Fruit fly (Drosophila melanogaster) whole organism, pupa: ENCODE data around the gene Hnf4.

Source experiments
- CG10348 ChIP-seq: fragments of 200-800 bp; sonication (Bioruptor generic); IDR thresholded peaks from 2 replicates; pipeline ENCODE4 v1.3.6; 2022; ENCODE audit warnings: missing biosample characterization, missing genetic modification characterization
- CG12605 ChIP-seq: fragments of 200-800 bp; sonication (Bioruptor generic); IDR thresholded peaks from 2 replicates; pipeline ENCODE4 v1.3.6; 2022; ENCODE audit warnings: missing biosample characterization, missing genetic modification characterization
- CG13204 ChIP-seq: fragments of 200-800 bp; sonication (Bioruptor generic); optimal IDR thresholded peaks from 2 replicates; lab custom pipeline; 2018; ENCODE audit warnings: missing biosample characterization, mild to moderate bottlenecking, missing genetic modification characterization, moderate library complexity
- CG14655 ChIP-seq: fragments of 200-800 bp; sonication (Bioruptor generic); optimal IDR thresholded peaks from 3 replicates; lab custom pipeline; 2017; ENCODE audit warnings: mild to moderate bottlenecking, missing biosample characterization, missing genetic modification reagents, missing genetic modification characterization
- CG15710 ChIP-seq: fragments of 200-800 bp; sonication (Bioruptor generic); optimal IDR thresholded peaks from 2 replicates; lab custom pipeline; 2018; ENCODE audit warnings: missing biosample characterization, mild to moderate bottlenecking, missing genetic modification characterization, moderate library complexity
- CG17806 ChIP-seq: fragments of 200-800 bp; sonication (Bioruptor generic); optimal IDR thresholded peaks from 2 replicates; lab custom pipeline; 2018; ENCODE audit warnings: missing biosample characterization, mild to moderate bottlenecking, missing genetic modification characterization, moderate library complexity
- CG32121 ChIP-seq: fragments of 200-800 bp; sonication (Bioruptor generic); IDR thresholded peaks from 2 replicates; pipeline ENCODE4 v1.3.6; 2022; ENCODE audit warnings: missing biosample characterization, missing genetic modification characterization
- CG34367 ChIP-seq: fragments of 200-800 bp; sonication (Bioruptor generic); optimal IDR thresholded peaks from 2 replicates; lab custom pipeline; 2018; ENCODE audit warnings: missing biosample characterization, mild to moderate bottlenecking, missing genetic modification characterization
- CG4496 ChIP-seq: fragments of 200-800 bp; sonication (Bioruptor generic); IDR thresholded peaks from 3 replicates; pipeline ENCODE4 v1.3.6; 2022; ENCODE audit warnings: missing biosample characterization, missing genetic modification characterization
- CG8159 ChIP-seq: fragments of 200-800 bp; sonication (Bioruptor generic); optimal IDR thresholded peaks from 3 replicates; lab custom pipeline; 2018; ENCODE audit warnings: missing biosample characterization, mild to moderate bottlenecking, missing genetic modification characterization, moderate library complexity
- CG8301 ChIP-seq: fragments of 200-800 bp; sonication (Bioruptor generic); optimal IDR thresholded peaks from 2 replicates; lab custom pipeline; 2018; ENCODE audit warnings: missing biosample characterization, mild to moderate bottlenecking, missing genetic modification characterization
- CG9948 ChIP-seq: fragments of 200-800 bp; sonication (Bioruptor generic); optimal IDR thresholded peaks from 2 replicates; lab custom pipeline; 2018; ENCODE audit warnings: missing biosample characterization, mild to moderate bottlenecking, missing genetic modification characterization, moderate library complexity
- D1 ChIP-seq: fragments of 200-800 bp; sonication (Bioruptor generic); optimal IDR thresholded peaks from 2 replicates; lab custom pipeline; 2018; ENCODE audit warnings: missing biosample characterization, mild to moderate bottlenecking, missing genetic modification characterization, moderate library complexity
- EcR ChIP-seq: fragments of 200-800 bp; sonication (Bioruptor generic); optimal IDR thresholded peaks from 3 replicates; lab custom pipeline; 2019; ENCODE audit warnings: missing biosample characterization, missing genetic modification characterization, mild to moderate bottlenecking, moderate library complexity, missing genetic modification reagents
- Ets98B ChIP-seq: fragments of 200-800 bp; sonication (Bioruptor generic); IDR thresholded peaks from 2 replicates; pipeline ENCODE4 v1.3.6; 2022; ENCODE audit warnings: missing biosample characterization, missing genetic modification characterization
- Pif1A ChIP-seq: fragments of 200-800 bp; sonication (Bioruptor generic); optimal IDR thresholded peaks from 3 replicates; lab custom pipeline; 2016; ENCODE audit warnings: missing biosample characterization, missing genetic modification characterization
- Pif1B ChIP-seq: fragments of 200-800 bp; sonication (Bioruptor generic); optimal IDR thresholded peaks from 3 replicates; lab custom pipeline; 2016; ENCODE audit warnings: missing biosample characterization, missing genetic modification characterization
- Snoo ChIP-seq: fragments of 200-800 bp; sonication (Bioruptor generic); optimal IDR thresholded peaks from 3 replicates; lab custom pipeline; 2017; ENCODE audit warnings: missing biosample characterization, mild to moderate bottlenecking, missing genetic modification characterization, inconsistent platforms
- fd96Ca ChIP-seq: fragments of 200-800 bp; sonication (Bioruptor generic); IDR thresholded peaks from 3 replicates; pipeline ENCODE4 v1.3.6; 2022; ENCODE audit warnings: missing biosample characterization, missing genetic modification characterization
- gl ChIP-seq: fragments of 200-800 bp; sonication (Bioruptor generic); optimal IDR thresholded peaks from 2 replicates; lab custom pipeline; 2018; ENCODE audit warnings: missing biosample characterization, mild to moderate bottlenecking, missing genetic modification characterization
- rn ChIP-seq: fragments of 200-800 bp; sonication (Bioruptor generic); IDR thresholded peaks from 2 replicates; pipeline ENCODE4 v1.3.6; 2022; ENCODE audit warnings: missing biosample characterization, missing genetic modification characterization

Hnf4 gene

dm6 chr2L:8708399-8709077 lies 873 bp downstream of the Hnf4 start:
- TF ChIP-seq CG17806 (tag; lab: Kevin White, UChicago) (no peak), Ets98B (GFP tag; lab: Robert Waterston, UW) (no peak), gl (tag; lab: Kevin White, UChicago) (no peak), CG9948 (tag; lab: Kevin White, UChicago) (no peak), CG32121 (GFP tag; lab: Robert Waterston, UW) (no peak), CG4496 (GFP tag; lab: Robert Waterston, UW) (no peak), CG13204 (GFP tag; lab: Kevin White, UChicago) (no peak), EcR (GFP tag; lab: Kevin White, UChicago) (no peak), Pif1B (GFP tag; lab: Kevin White, UChicago) (no peak), CG14655 (no peak), Snoo (tag; lab: Kevin White, UChicago) (no peak), D1 (no peak), CG8159 (tag; lab: Kevin White, UChicago) (no peak), rn (GFP tag; lab: Robert Waterston, UW) (no peak), CG15710 (tag; lab: Kevin White, UChicago) (no peak)

dm6 chr2L:8707522-8707921 lies 1.9 kb downstream of the Hnf4 start:
- TF ChIP-seq CG12605 (GFP tag; lab: Robert Waterston, UW) (no peak), CG4496 (GFP tag; lab: Robert Waterston, UW) (no peak), CG15710 (tag; lab: Kevin White, UChicago) (no peak), CG17806 (tag; lab: Kevin White, UChicago) (no peak), rn (GFP tag; lab: Robert Waterston, UW) (no peak), CG8301 (tag; lab: Kevin White, UChicago) (no peak), EcR (GFP tag; lab: Kevin White, UChicago) (no peak), CG8159 (tag; lab: Kevin White, UChicago) (no peak), Pif1A (GFP tag; lab: Kevin White, UChicago) (no peak), CG10348 (GFP tag; lab: Robert Waterston, UW) (no peak), Pif1B (GFP tag; lab: Kevin White, UChicago) (no peak), gl (tag; lab: Kevin White, UChicago) (no peak), CG14655 (no peak), D1 (no peak), CG9948 (tag; lab: Kevin White, UChicago) (no peak), fd96Ca (no peak)

- TF ChIP-seq CG14655 (no peak), CG17806 (tag; lab: Kevin White, UChicago) (no peak), Ets98B (GFP tag; lab: Robert Waterston, UW) (no peak), EcR (GFP tag; lab: Kevin White, UChicago) (no peak), CG32121 (GFP tag; lab: Robert Waterston, UW) (no peak), CG8159 (tag; lab: Kevin White, UChicago) (no peak), Pif1A (GFP tag; lab: Kevin White, UChicago) (no peak), fd96Ca (no peak), CG8301 (tag; lab: Kevin White, UChicago) (no peak), CG13204 (GFP tag; lab: Kevin White, UChicago) (no peak), CG34367 (no peak), CG12605 (GFP tag; lab: Robert Waterston, UW) (no peak)
Measured at dm6 chr2L:8704648-8705622, 4.5 kb downstream of the Hnf4 start, which contains the start of gene CatB. CatB (plus strand) TSS chr2L:8705572.

- TF ChIP-seq EcR (GFP tag; lab: Kevin White, UChicago) (peak; percentile 70), Pif1A (GFP tag; lab: Kevin White, UChicago) (no peak), CG4496 (GFP tag; lab: Robert Waterston, UW) (no peak), rn (GFP tag; lab: Robert Waterston, UW) (no peak), D1 (no peak)
- TF ChIP-seq, all 21 proteins: peak for 1
Measured at dm6 chr2L:8702907-8703626, 6.3 kb downstream of the Hnf4 start.

- TF ChIP-seq rn (GFP tag; lab: Robert Waterston, UW): no peak
- no peak for TF ChIP-seq Ets98B (GFP tag; lab: Robert Waterston, UW)
- TF ChIP-seq Pif1A (GFP tag; lab: Kevin White, UChicago): no peak
- 0 out of 2 replicates have a peak, but pooled peaks have one; percentile 19 for TF ChIP-seq CG12605 (GFP tag; lab: Robert Waterston, UW)
- TF ChIP-seq CG8159 (tag; lab: Kevin White, UChicago): no peak
- no peak for TF ChIP-seq CG9948 (tag; lab: Kevin White, UChicago)
Measured at dm6 chr2L:8700870-8701616, 8.4 kb downstream of the Hnf4 start.
